Fruit fly (Drosophila melanogaster) whole organism: ENCODE results near the gene AnxB11.

Experiments
- CG8478 ChIP-seq: fragments of >200 bp; optimal IDR thresholded peaks from 2 replicates; lab custom pipeline; 2018; ENCODE audit warnings: inconsistent platforms
- Dll ChIP-seq: fragments of >200 bp; optimal IDR thresholded peaks from 2 replicates; lab custom pipeline; 2017
- EcR ChIP-seq, 2 experiments: fragments of >200 bp; optimal IDR thresholded peaks; 2 replicates each; lab custom pipeline; 2017; ENCODE audit warnings: missing biosample characterization in 2 of 2, missing genetic modification characterization in 2 of 2, missing genetic modification reagents in 2 of 2
- pan ChIP-seq: fragments of >200 bp; optimal IDR thresholded peaks from 2 replicates; lab custom pipeline; 2017
- psq ChIP-seq: fragments of >200 bp; optimal IDR thresholded peaks from 2 replicates; lab custom pipeline; 2017
- usp ChIP-seq: fragments of >200 bp; optimal IDR thresholded peaks from 2 replicates; lab custom pipeline; 2017; ENCODE audit warnings: missing biosample characterization, missing genetic modification characterization, mixed read lengths

Gene AnxB11

DNA sequence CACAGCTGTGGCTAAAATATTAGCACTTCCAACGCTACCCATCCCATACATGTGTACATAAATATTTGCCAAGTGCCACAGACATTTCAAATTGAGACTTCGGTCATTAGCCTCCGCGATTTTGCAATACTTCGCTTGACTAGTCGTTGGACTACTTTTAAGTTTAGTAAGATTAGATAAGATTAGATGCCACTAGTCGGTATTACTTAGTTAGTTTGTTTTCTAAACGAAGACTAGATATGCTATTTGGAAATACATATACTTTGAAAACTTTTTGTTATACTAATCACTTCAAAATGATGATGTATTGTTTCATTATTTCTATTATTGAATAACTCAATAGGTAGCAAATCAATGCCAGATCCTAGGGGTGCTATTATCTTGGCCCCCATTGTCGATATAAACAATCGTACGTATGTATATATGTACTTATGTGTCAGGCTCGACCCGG is 36.1 kb downstream of the AnxB11 start:
- TF ChIP-seq pan (lab: Kevin White, UChicago) (no peak), usp (GFP tag; lab: Kevin White, UChicago) (no peak), CG8478 (lab: Kevin White, UChicago) (no peak), EcR (GFP tag; optimal IDR thresholded peaks at IDR 0.05; lab: Kevin White, UChicago) (no peak), Dll (lab: Kevin White, UChicago) (no peak), psq (lab: Kevin White, UChicago) (no peak)

dm6 chrX:16384843-16385726 is 37.0 kb downstream of the AnxB11 start, which contains the start of the genes CG9992 and CG4239:
Gene CG9992 (minus strand): TSS chrX:16384908.
Gene CG4239 (plus strand): TSS chrX:16385278.
- TF ChIP-seq EcR (GFP tag; optimal IDR thresholded peaks at IDR 0.05; lab: Kevin White, UChicago) (no peak), usp (GFP tag; lab: Kevin White, UChicago) (no peak)

DNA sequence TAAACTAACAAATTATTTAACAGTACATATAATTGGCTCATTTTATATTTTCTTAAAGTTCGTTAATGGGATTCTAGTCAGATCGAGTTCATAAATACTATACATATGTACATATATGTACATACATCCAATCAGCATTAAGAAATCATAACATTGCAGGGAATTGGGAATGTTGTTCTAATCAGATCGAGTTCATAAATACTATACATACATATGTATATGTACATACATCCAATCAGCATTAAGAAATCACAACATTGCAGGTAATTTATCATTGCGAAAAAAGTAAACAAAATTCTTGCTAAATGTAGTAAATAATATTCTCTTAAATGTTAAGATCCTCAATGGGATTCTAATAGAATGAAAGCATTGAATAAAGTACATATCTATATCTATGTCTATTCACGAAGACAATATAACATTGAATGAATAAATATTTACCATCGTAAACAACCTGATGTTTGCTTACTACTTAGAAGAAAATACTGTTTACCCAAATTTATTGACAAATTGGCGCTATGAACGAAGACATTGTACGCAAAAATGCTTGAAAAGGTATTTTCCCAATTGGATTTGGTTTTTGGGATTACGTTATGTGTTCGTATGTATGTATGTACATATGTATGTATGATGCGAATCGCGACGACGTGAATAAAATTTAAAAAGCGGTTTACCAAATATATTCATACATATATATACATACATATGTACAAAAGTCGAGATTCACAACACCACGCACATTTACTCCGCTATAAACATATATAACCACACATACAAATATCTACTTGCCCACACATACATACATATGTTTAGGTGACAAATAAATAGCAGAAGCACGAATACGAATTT is 38.2 kb downstream of the AnxB11 start:
- TF ChIP-seq usp (GFP tag; lab: Kevin White, UChicago) (no peak), pan (lab: Kevin White, UChicago) (no peak), psq (lab: Kevin White, UChicago) (no peak), CG8478 (lab: Kevin White, UChicago) (no peak), EcR (GFP tag; optimal IDR thresholded peaks at IDR 0.05; lab: Kevin White, UChicago) (no peak), Dll (lab: Kevin White, UChicago) (no peak)

DNA sequence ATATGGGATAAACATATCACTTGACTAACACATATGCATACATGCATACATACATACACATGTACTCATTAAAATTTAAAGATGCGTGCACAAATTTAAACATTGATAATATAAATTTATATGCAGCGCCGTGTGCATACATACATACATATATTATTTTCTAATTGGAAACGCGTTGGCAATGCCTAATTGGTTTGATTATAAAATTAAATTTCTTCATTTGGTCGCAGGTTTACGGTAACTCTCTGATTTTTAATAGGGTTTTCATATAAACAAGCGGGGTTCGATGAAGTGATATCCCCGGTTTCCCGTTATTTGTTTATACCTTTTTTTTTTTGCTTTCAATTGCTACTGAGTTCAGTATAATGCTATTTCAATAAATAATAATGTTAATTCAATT is 48.0 kb downstream of the AnxB11 start:
- TF ChIP-seq psq (lab: Kevin White, UChicago) (no peak), pan (lab: Kevin White, UChicago) (no peak), CG8478 (lab: Kevin White, UChicago) (no peak), Dll (lab: Kevin White, UChicago) (no peak), usp (GFP tag; lab: Kevin White, UChicago) (no peak), EcR (GFP tag; optimal IDR thresholded peaks at IDR 0.05; lab: Kevin White, UChicago) (no peak)

DNA sequence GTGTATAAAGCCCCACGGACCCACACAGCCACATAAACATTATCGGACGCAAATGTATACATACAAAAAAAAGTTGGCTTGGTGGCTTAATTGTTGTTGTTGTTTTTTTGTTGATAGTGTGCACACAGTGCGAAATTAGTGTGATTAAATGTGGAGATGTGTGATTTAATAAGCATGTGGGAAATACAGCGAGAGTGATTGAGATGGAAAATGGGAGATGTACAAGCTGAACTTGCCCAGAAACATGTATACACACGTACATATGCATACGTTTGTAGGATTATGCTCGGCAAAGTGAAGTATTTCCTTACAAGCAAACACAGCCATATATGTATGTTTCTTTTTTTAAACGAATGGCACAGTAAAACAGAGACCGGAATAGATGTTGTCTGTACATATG is 48.5 kb downstream of the AnxB11 start:
- TF ChIP-seq EcR (GFP tag; optimal IDR thresholded peaks at IDR 0.05; lab: Kevin White, UChicago) (no peak), CG8478 (lab: Kevin White, UChicago) (no peak), usp (GFP tag; lab: Kevin White, UChicago) (no peak), pan (lab: Kevin White, UChicago) (no peak), Dll (lab: Kevin White, UChicago) (no peak), psq (lab: Kevin White, UChicago) (no peak)

DNA sequence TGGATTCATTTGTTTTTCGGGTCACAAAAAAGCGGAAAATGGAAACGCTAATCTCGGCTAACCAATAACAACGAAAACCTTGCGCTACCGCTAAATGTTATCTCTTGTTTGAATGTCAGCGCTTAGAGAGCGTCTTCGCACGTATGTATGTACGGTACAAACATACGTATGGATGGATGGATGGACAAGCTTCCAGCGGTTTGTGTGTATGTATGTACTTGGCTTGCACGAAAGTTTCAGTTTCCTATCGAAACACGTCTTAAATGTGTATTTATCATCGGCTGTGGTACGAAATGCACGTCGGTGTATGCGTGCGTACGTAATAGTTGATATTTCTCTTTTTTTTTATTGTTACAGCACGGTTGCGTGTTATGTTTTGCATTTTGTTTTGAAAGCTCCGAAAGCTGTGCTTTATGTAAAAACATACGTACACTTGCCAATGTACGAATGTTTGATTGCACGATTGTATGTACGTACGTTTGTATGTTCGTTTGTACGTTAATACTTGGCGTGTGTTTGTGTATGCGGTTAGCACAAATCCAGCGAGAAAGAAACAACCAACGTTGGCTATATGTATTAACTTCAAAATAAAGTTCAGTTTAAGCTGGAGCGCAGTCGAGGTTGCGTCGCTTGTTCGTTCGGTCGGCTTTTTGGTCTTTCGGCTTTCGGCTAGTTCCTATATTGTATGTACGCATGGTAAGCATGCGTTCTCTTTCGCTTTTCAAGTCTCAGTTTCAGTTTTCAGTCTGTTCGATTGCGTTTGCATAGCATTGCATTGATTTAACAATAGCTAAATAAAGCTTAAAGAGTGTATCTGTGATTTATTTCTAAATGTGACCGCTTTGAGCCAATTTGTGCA is 49.3 kb downstream of the AnxB11 start, which contains the start of gene Fur2:
Fur2 (plus strand) TSS at position 595 of the 859 bp plus-strand sequence.
- TF ChIP-seq CG8478 (lab: Kevin White, UChicago) (no peak), pan (lab: Kevin White, UChicago) (no peak), usp (GFP tag; lab: Kevin White, UChicago) (no peak), EcR (GFP tag; optimal IDR thresholded peaks at IDR 0.05; lab: Kevin White, UChicago) (no peak), psq (lab: Kevin White, UChicago) (no peak), Dll (lab: Kevin White, UChicago) (no peak)

- no peak for TF ChIP-seq usp (GFP tag; lab: Kevin White, UChicago)
- TF ChIP-seq psq (lab: Kevin White, UChicago) = no peak
- no peak for TF ChIP-seq EcR (GFP tag; optimal IDR thresholded peaks at IDR 0.05; lab: Kevin White, UChicago)
- no peak for TF ChIP-seq pan (lab: Kevin White, UChicago)
- no peak for TF ChIP-seq Dll (lab: Kevin White, UChicago)
- TF ChIP-seq CG8478 (lab: Kevin White, UChicago) = no peak
Measured at dm6 chrX:16371923-16372322, 50.1 kb downstream of the AnxB11 start.

dm6 chrX:16368585-16368984 is 53.5 kb downstream of the AnxB11 start:
- no peak for TF ChIP-seq usp (GFP tag; lab: Kevin White, UChicago)
